Fruit fly (Drosophila melanogaster): Measurements from ENCODE around the gene Mettl3.

Gene Mettl3

dm6 chr3R:23992823-23993797, 38.8 kb upstream of the Mettl3 start, which contains the start of the genes Epp and Rab7 (continued):
- no peak for TF ChIP-seq ara (GFP tag; IDR thresholded peaks at IDR 0.05)
- no peak for TF ChIP-seq cad (GFP tag; optimal IDR thresholded peaks at IDR 0.05)
- TF ChIP-seq sug (tag; optimal IDR thresholded peaks at IDR 0.05) = peak; percentile 54
- TF ChIP-seq CG12769 (tag; optimal IDR thresholded peaks at IDR 0.05) = no peak
- peak; percentile 96 for TF ChIP-seq CG10267 (tag; optimal IDR thresholded peaks at IDR 0.05)
- TF ChIP-seq CG17328 (GFP tag; IDR thresholded peaks at IDR 0.05) = no peak
- peak; percentile 54 for TF ChIP-seq jumu (GFP tag; optimal IDR thresholded peaks at IDR 0.05)
- peak; percentile 94 for TF ChIP-seq zen2 (GFP tag; IDR thresholded peaks at IDR 0.05; ENCODE audit: partially characterized antibody)
- peak; percentile 18 for TF ChIP-seq unpg (GFP tag; optimal IDR thresholded peaks at IDR 0.05)
- no peak for TF ChIP-seq CG8359 (GFP tag; optimal IDR thresholded peaks at IDR 0.05; ENCODE audit: borderline replicate concordance)
- TF ChIP-seq fru (optimal IDR thresholded peaks at IDR 0.05) = no peak
- no peak for TF ChIP-seq CG3726 (GFP tag; IDR thresholded peaks at IDR 0.05)
- TF ChIP-seq Eip74EF (GFP tag; optimal IDR thresholded peaks at IDR 0.05) = no peak
- peak; percentile 53 for TF ChIP-seq mam (GFP tag; optimal IDR thresholded peaks at IDR 0.05)
- no peak for TF ChIP-seq CG15269 (tag; optimal IDR thresholded peaks at IDR 0.05)
- peak in 1 of 2 experiments; percentile 52 for TF ChIP-seq Hr51 (GFP tag; optimal IDR thresholded peaks at IDR 0.05)
- peak; percentile 92 for TF ChIP-seq CG34224 (GFP tag; IDR thresholded peaks at IDR 0.05; ENCODE audit: partially characterized antibody)
- TF ChIP-seq CG14050 (GFP tag; IDR thresholded peaks at IDR 0.05) = no peak
- TF ChIP-seq gfzf (GFP tag; optimal IDR thresholded peaks at IDR 0.05) = peak; percentile 20
- peak; percentile 88 for TF ChIP-seq nerfin-1 (tag; optimal IDR thresholded peaks at IDR 0.05)
- peak in 1 of 2 experiments; percentile 5 for TF ChIP-seq Trl (optimal IDR thresholded peaks at IDR 0.05)
- TF ChIP-seq Trl (GFP tag; optimal IDR thresholded peaks at IDR 0.05) = peak; percentile 51
- peak; percentile 77 for TF ChIP-seq HmgD (GFP tag; optimal IDR thresholded peaks at IDR 0.05)
- peak; percentile 75 for TF ChIP-seq CG12659 (GFP tag; optimal IDR thresholded peaks at IDR 0.05)
- TF ChIP-seq CG2889 (GFP tag; IDR thresholded peaks at IDR 0.05) = no peak
- no peak for TF ChIP-seq ATbp (GFP tag; optimal IDR thresholded peaks at IDR 0.05)
- TF ChIP-seq cg (GFP tag; optimal IDR thresholded peaks at IDR 0.05) = peak; percentile 96
- TF ChIP-seq CG2116 (GFP tag; optimal IDR thresholded peaks at IDR 0.05) = peak; percentile 95
- peak; percentile 13 for TF ChIP-seq CG4854 (GFP tag; optimal IDR thresholded peaks at IDR 0.05)
- TF ChIP-seq CG7987 (GFP tag; optimal IDR thresholded peaks at IDR 0.05) = peak; percentile 35
- no peak for TF ChIP-seq eve (GFP tag; optimal IDR thresholded peaks at IDR 0.05)
- peak; percentile 55 for TF ChIP-seq CG9609 (GFP tag; optimal IDR thresholded peaks at IDR 0.05)
- TF ChIP-seq bigmax (GFP tag; optimal IDR thresholded peaks at IDR 0.05) = no peak
- TF ChIP-seq gro (GFP tag; optimal IDR thresholded peaks at IDR 0.05) = peak; percentile 78
- no peak for TF ChIP-seq Atf6 (GFP tag; IDR thresholded peaks at IDR 0.05)
- TF ChIP-seq CG2120 (GFP tag; optimal IDR thresholded peaks at IDR 0.05) = peak; percentile 76
- peak; percentile 3 for TF ChIP-seq CG2202 (tag; optimal IDR thresholded peaks at IDR 0.05)
- TF ChIP-seq lab (GFP tag; optimal IDR thresholded peaks at IDR 0.05) = peak; percentile 65
- peak; percentile 40; the same call in 1 of the 2 replicates for TF ChIP-seq Ptx1 (GFP tag; IDR thresholded peaks at IDR 0.05)
- TF ChIP-seq row (GFP tag; IDR thresholded peaks at IDR 0.05) = peak; percentile 25; the same call in 2 of the 3 replicates
- TF ChIP-seq aop (GFP tag; IDR thresholded peaks at IDR 0.05) = no peak
- peak; percentile 52 for TF ChIP-seq CG31224 (GFP tag; IDR thresholded peaks at IDR 0.05)
- TF ChIP-seq slp2 (GFP tag; optimal IDR thresholded peaks at IDR 0.05) = peak; percentile 5
- TF ChIP-seq CG6791 (GFP tag; IDR thresholded peaks at IDR 0.05; ENCODE audit: partially characterized antibody) = peak; percentile 94
- TF ChIP-seq lmd (GFP tag; IDR thresholded peaks at IDR 0.05) = peak; percentile 31; the same call in 1 of the 2 replicates
- TF ChIP-seq oc (tag; optimal IDR thresholded peaks at IDR 0.05) = no peak
- peak; percentile 7 for TF ChIP-seq repo (GFP tag; optimal IDR thresholded peaks at IDR 0.05)
- peak; percentile 78 for TF ChIP-seq exex (tag; optimal IDR thresholded peaks at IDR 0.05)

Data from whole organism, embryonic.